Fruit fly (Drosophila melanogaster): Measurements from ENCODE around the gene CG43394.

Gene CG43394

DNA sequence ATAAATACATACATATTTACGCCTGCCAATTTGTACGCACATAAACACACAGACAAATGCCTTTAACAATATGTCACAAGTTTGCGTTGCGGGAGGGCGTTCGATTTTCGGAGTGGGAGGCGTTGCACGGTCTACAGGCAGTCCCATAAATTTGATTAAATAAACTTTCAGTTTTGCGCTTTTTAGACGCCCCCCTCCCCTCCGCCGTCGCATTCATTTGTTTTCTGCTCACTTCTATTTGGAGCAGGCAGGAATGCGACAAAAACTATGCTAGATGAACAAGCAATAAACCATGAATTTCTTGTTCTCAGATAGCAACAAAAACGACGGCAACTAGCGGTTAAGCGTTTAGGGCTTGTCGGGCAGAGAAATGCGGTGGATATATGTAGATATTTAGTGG lies 46.5 kb upstream of the CG43394 start:
- TF ChIP-seq CG8319 (GFP tag; optimal IDR thresholded peaks at IDR 0.05) (no peak), CG6163 (GFP tag; IDR thresholded peaks at IDR 0.05) (no peak), Sox14 (GFP tag; optimal IDR thresholded peaks at IDR 0.05) (no peak), CG32006 (GFP tag; optimal IDR thresholded peaks at IDR 0.05) (no peak), CG1621 (tag; optimal IDR thresholded peaks at IDR 0.05) (no peak), ss (GFP tag; optimal IDR thresholded peaks at IDR 0.05) (no peak), CG10669 (GFP tag; optimal IDR thresholded peaks at IDR 0.05) (no peak), Lpt (GFP tag; optimal IDR thresholded peaks at IDR 0.05) (no peak), vri (GFP tag; optimal IDR thresholded peaks at IDR 0.05) (no peak), CG3032 (tag; optimal IDR thresholded peaks at IDR 0.05) (no peak), CG11762 (GFP tag; optimal IDR thresholded peaks at IDR 0.05; ENCODE audit: insufficient read depth) (no peak)

dm6 chr2L:8099615-8100375 lies 45.8 kb upstream of the CG43394 start:
- TF ChIP-seq Eip78C (GFP tag) = peak; percentile 59
- no peak for TF ChIP-seq dsx (GFP tag; optimal IDR thresholded peaks at IDR 0.05; ENCODE audit: poor library complexity, severe bottlenecking)
- no peak for TF ChIP-seq CG10631 (GFP tag; optimal IDR thresholded peaks at IDR 0.05)
- TF ChIP-seq CG1621 (tag; optimal IDR thresholded peaks at IDR 0.05) = no peak
- peak; percentile 6; the same call in 1 of the 2 replicates for TF ChIP-seq CG15336 (GFP tag; IDR thresholded peaks at IDR 0.05)
- TF ChIP-seq Hr39 (GFP tag; optimal IDR thresholded peaks at IDR 0.05) = no peak
- no peak for TF ChIP-seq CG10669 (GFP tag; optimal IDR thresholded peaks at IDR 0.05)
- no peak for TF ChIP-seq fd59A (GFP tag; optimal IDR thresholded peaks at IDR 0.05)
- no peak for TF ChIP-seq Eip75B (GFP tag; optimal IDR thresholded peaks at IDR 0.05)
- no peak for TF ChIP-seq CG16779 (tag; optimal IDR thresholded peaks at IDR 0.05)
- no peak for TF ChIP-seq salr (GFP tag; optimal IDR thresholded peaks at IDR 0.05)
- no peak for TF ChIP-seq CG6854 (GFP tag; optimal IDR thresholded peaks at IDR 0.05)
- TF ChIP-seq Ets21C (GFP tag; optimal IDR thresholded peaks at IDR 0.05) = no peak
- no peak for TF ChIP-seq Smox (GFP tag; optimal IDR thresholded peaks at IDR 0.05)
- TF ChIP-seq CG11294 (GFP tag; IDR thresholded peaks at IDR 0.05) = no peak
- TF ChIP-seq CG8119 (GFP tag; IDR thresholded peaks at IDR 0.05) = no peak
- no peak for TF ChIP-seq acj6 (GFP tag; optimal IDR thresholded peaks at IDR 0.05)
- TF ChIP-seq CG6163 (GFP tag; IDR thresholded peaks at IDR 0.05) = no peak
- TF ChIP-seq CG32006 (GFP tag; optimal IDR thresholded peaks at IDR 0.05) = peak; percentile 4
- no peak for TF ChIP-seq achi (GFP tag; optimal IDR thresholded peaks at IDR 0.05)
- TF ChIP-seq CG6792 (GFP tag; optimal IDR thresholded peaks at IDR 0.05) = no peak
- TF ChIP-seq fd85E (GFP tag; optimal IDR thresholded peaks at IDR 0.05) = no peak
- TF ChIP-seq CG11762 (GFP tag; optimal IDR thresholded peaks at IDR 0.05; ENCODE audit: insufficient read depth) = no peak
- no peak for TF ChIP-seq Blimp-1 (GFP tag; optimal IDR thresholded peaks at IDR 0.05)
- TF ChIP-seq CG34406 (GFP tag; optimal IDR thresholded peaks at IDR 0.05) = no peak
- TF ChIP-seq Sox15 (GFP tag; optimal IDR thresholded peaks at IDR 0.05) = no peak
- TF ChIP-seq CG31627 (GFP tag; optimal IDR thresholded peaks at IDR 0.05) = peak; percentile 19
- TF ChIP-seq CG6808 (GFP tag; optimal IDR thresholded peaks at IDR 0.05) = no peak
- TF ChIP-seq topi (GFP tag; optimal IDR thresholded peaks at IDR 0.05) = peak; percentile 1
- TF ChIP-seq Met (GFP tag; optimal IDR thresholded peaks at IDR 0.05) = no peak
- peak; percentile 15 for TF ChIP-seq Sox102F (GFP tag; optimal IDR thresholded peaks at IDR 0.05)
- peak; percentile 22 for TF ChIP-seq vri (GFP tag; optimal IDR thresholded peaks at IDR 0.05)
- TF ChIP-seq CG8632 (GFP tag; optimal IDR thresholded peaks at IDR 0.05) = no peak
- TF ChIP-seq CG11902 (GFP tag; optimal IDR thresholded peaks at IDR 0.05) = no peak
- no peak for TF ChIP-seq Lpt (GFP tag; optimal IDR thresholded peaks at IDR 0.05)
- TF ChIP-seq net (GFP tag; optimal IDR thresholded peaks at IDR 0.05) = no peak
- TF ChIP-seq pdm3 (GFP tag; optimal IDR thresholded peaks at IDR 0.05) = no peak
- TF ChIP-seq esn (GFP tag; optimal IDR thresholded peaks at IDR 0.05) = peak; percentile 19
- TF ChIP-seq CG3919 (GFP tag; optimal IDR thresholded peaks at IDR 0.05) = no peak
- TF ChIP-seq CG7368 (GFP tag; optimal IDR thresholded peaks at IDR 0.05) = no peak
- TF ChIP-seq spab (GFP tag; optimal IDR thresholded peaks at IDR 0.05) = no peak
- TF ChIP-seq Sox14 (GFP tag; optimal IDR thresholded peaks at IDR 0.05) = no peak
- TF ChIP-seq lz (GFP tag; optimal IDR thresholded peaks at IDR 0.05) = no peak
- TF ChIP-seq CG3032 (tag; optimal IDR thresholded peaks at IDR 0.05) = no peak
- TF ChIP-seq CG9139 (GFP tag; optimal IDR thresholded peaks at IDR 0.05) = no peak

Data from whole organism, prepupa.